Fruit fly (Drosophila melanogaster): Measurements from ENCODE around the gene Dysb.

The Dysb gene

dm6 chr3L:18852223-18852622 lies 15.3 kb upstream of the Dysb start:
- TF ChIP-seq sqz (GFP tag; optimal IDR thresholded peaks at IDR 0.05) (peak; percentile 25), CG5180 (GFP tag; optimal IDR thresholded peaks at IDR 0.05) (no peak), Kr (GFP tag; optimal IDR thresholded peaks at IDR 0.05) (no peak), ro (GFP tag; IDR thresholded peaks at IDR 0.05) (no peak), pros (GFP tag; optimal IDR thresholded peaks at IDR 0.05) (peak; percentile 83), bsh (GFP tag; optimal IDR thresholded peaks at IDR 0.05) (no peak), CG18619 (GFP tag; optimal IDR thresholded peaks at IDR 0.05) (no peak), CG2199 (GFP tag; IDR thresholded peaks at IDR 0.05) (0 out of 3 replicates have a peak, but pooled peaks have one; percentile 74), CG33213 (GFP tag; optimal IDR thresholded peaks at IDR 0.05) (no peak), CG11085 (GFP tag; IDR thresholded peaks at IDR 0.05) (no peak), Nf-YA (GFP tag; IDR thresholded peaks at IDR 0.05) (no peak), CG15601 (tag; optimal IDR thresholded peaks at IDR 0.05) (no peak), fd102C (GFP tag; optimal IDR thresholded peaks at IDR 0.05) (no peak), crp (GFP tag; optimal IDR thresholded peaks at IDR 0.05) (no peak), CG14965 (GFP tag; optimal IDR thresholded peaks at IDR 0.05; ENCODE audit: borderline replicate concordance) (no peak), sisA (GFP tag; IDR thresholded peaks at IDR 0.05) (no peak), Dfd (GFP tag; optimal IDR thresholded peaks at IDR 0.05) (no peak), CG31388 (GFP tag; optimal IDR thresholded peaks at IDR 0.05) (no peak), CG4360 (GFP tag; IDR thresholded peaks at IDR 0.05) (no peak), CG32532 (GFP tag; IDR thresholded peaks at IDR 0.05) (no peak), CG18764 (GFP tag; optimal IDR thresholded peaks at IDR 0.05) (no peak), Xrp1 (GFP tag; IDR thresholded peaks at IDR 0.05) (no peak), B-H1 (GFP tag; IDR thresholded peaks at IDR 0.05) (no peak), D (optimal IDR thresholded peaks at IDR 0.05) (no peak), D (GFP tag; optimal IDR thresholded peaks at IDR 0.05) (peak; percentile 32), kni (GFP tag; optimal IDR thresholded peaks at IDR 0.05) (peak; percentile 7), tll (GFP tag; optimal IDR thresholded peaks at IDR 0.05) (no peak), Doc2 (GFP tag; IDR thresholded peaks at IDR 0.05) (no peak), insv (GFP tag; optimal IDR thresholded peaks at IDR 0.05) (no peak), CG1602 (GFP tag; optimal IDR thresholded peaks at IDR 0.05) (no peak), Oli (tag; optimal IDR thresholded peaks at IDR 0.05) (no peak), D19A (tag; optimal IDR thresholded peaks at IDR 0.05) (no peak), Sry-δ (GFP tag; optimal IDR thresholded peaks at IDR 0.05) (no peak), gro (GFP tag; optimal IDR thresholded peaks at IDR 0.05) (no peak), CG34422 (GFP tag; IDR thresholded peaks at IDR 0.05) (no peak), run (tag; optimal IDR thresholded peaks at IDR 0.05) (no peak), cg (GFP tag; optimal IDR thresholded peaks at IDR 0.05) (peak; percentile 51), CG42726 (GFP tag; IDR thresholded peaks at IDR 0.05; ENCODE audit: partially characterized antibody) (no peak), Jarid2 (GFP tag; optimal IDR thresholded peaks at IDR 0.05) (no peak), sima (GFP tag; optimal IDR thresholded peaks at IDR 0.05) (no peak), CG6254 (GFP tag; optimal IDR thresholded peaks at IDR 0.05) (no peak), CG1233 (GFP tag; optimal IDR thresholded peaks at IDR 0.05) (no peak), CG8089 (GFP tag; optimal IDR thresholded peaks at IDR 0.05) (no peak), Ravus (GFP tag; IDR thresholded peaks at IDR 0.05) (no peak), so (GFP tag; IDR thresholded peaks at IDR 0.05) (no peak), Hand (GFP tag; optimal IDR thresholded peaks at IDR 0.05) (no peak), crol (GFP tag; IDR thresholded peaks at IDR 0.05) (peak; percentile 80), CG7928 (GFP tag; optimal IDR thresholded peaks at IDR 0.05) (no peak), CG6654 (GFP tag; optimal IDR thresholded peaks at IDR 0.05) (no peak), slou (GFP tag; optimal IDR thresholded peaks at IDR 0.05) (no peak), Six4 (GFP tag; optimal IDR thresholded peaks at IDR 0.05) (no peak), Dbx (GFP tag; IDR thresholded peaks at IDR 0.05) (no peak)
